Worm (Caenorhabditis elegans): ENCODE measurements around the gene K10C9.7.

DNA sequence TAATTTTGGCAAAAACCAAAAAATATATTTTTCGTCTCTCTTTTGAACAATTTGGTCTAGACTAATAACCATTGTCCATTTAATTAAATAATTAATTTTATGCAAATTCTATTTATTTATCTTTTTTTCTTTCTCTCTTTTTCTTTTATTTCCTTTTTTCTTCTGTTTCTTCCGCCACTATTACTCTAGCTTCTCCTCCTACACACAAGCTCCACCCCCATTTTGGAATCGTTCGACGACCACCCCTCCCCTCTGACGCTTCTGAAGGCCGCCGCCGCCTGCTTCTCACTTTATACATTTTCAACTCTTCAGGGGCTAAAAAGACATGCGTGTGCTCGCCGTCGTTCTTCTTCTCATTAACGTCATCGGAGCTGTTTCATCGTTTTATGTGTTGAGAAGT lies 7.6 kb upstream of the K10C9.7 start, which contains the start of gene K10C9.1:
- TF ChIP-seq ztf-29 (GFP tag; IDR thresholded peaks at IDR 0.05) (no peak), ref-1 (GFP tag; conservative IDR thresholded peaks at IDR 0.05) (no peak), cog-1 (tag; optimal IDR thresholded peaks at IDR 0.05) (no peak), ztf-23 (GFP tag; IDR thresholded peaks at IDR 0.05) (no peak), klf-2 (GFP tag; conservative IDR thresholded peaks at IDR 0.05) (no peak)
